Fruit fly (Drosophila melanogaster) whole organism, embryonic: ENCODE results near the gene PolQ.
A peak's percentile ranks its signal among the peaks of the same experiment; 100 is the strongest.

Experiments
- BEAF-32 ChIP-seq: fragments of 200-800 bp; sonication (Bioruptor generic); optimal IDR thresholded peaks from 3 replicates; lab custom pipeline; 2017; ENCODE audit warnings: missing biosample characterization, missing genetic modification characterization, mild to moderate bottlenecking, moderate library complexity, missing genetic modification reagents
- Bteb2 ChIP-seq: fragments of 200-800 bp; sonication (Bioruptor generic); optimal IDR thresholded peaks from 2 replicates; lab custom pipeline; 2016; ENCODE audit warnings: missing biosample characterization, missing genetic modification characterization
- CG10431 ChIP-seq: fragments of 200-800 bp; sonication (Bioruptor generic); optimal IDR thresholded peaks from 3 replicates; lab custom pipeline; 2018; ENCODE audit warnings: missing biosample characterization, mild to moderate bottlenecking, missing genetic modification characterization
- CG11560 ChIP-seq: fragments of 200-800 bp; sonication (Bioruptor generic); IDR thresholded peaks from 3 replicates; pipeline ENCODE4 v1.3.6; 2022; ENCODE audit warnings: missing biosample characterization, missing genetic modification characterization
- CG12942 ChIP-seq: fragments of 200-800 bp; sonication (Bioruptor generic); optimal IDR thresholded peaks from 3 replicates; lab custom pipeline; 2016; ENCODE audit warnings: missing biosample characterization, missing genetic modification characterization
- CG14050 ChIP-seq: fragments of 200-800 bp; sonication (Bioruptor generic); IDR thresholded peaks from 3 replicates; pipeline ENCODE4 v1.3.6; 2022; ENCODE audit warnings: missing biosample characterization, missing genetic modification characterization
- CG1603 ChIP-seq: fragments of 200-800 bp; sonication (Bioruptor generic); optimal IDR thresholded peaks from 2 replicates; lab custom pipeline; 2019; ENCODE audit warnings: missing biosample characterization, mild to moderate bottlenecking, missing genetic modification characterization, moderate library complexity
- CG16779 ChIP-seq: fragments of 200-800 bp; sonication (Bioruptor generic); IDR thresholded peaks from 2 replicates; pipeline ENCODE4 v1.3.6; 2022; ENCODE audit warnings: missing biosample characterization, missing genetic modification characterization
- CG17359 ChIP-seq: fragments of 200-800 bp; sonication (Bioruptor generic); optimal IDR thresholded peaks from 3 replicates; lab custom pipeline; 2018; ENCODE audit warnings: missing biosample characterization, mild to moderate bottlenecking, missing genetic modification characterization, moderate library complexity
- CG2120 ChIP-seq: fragments of 200-800 bp; sonication (Bioruptor generic); optimal IDR thresholded peaks from 3 replicates; lab custom pipeline; 2016; ENCODE audit warnings: missing biosample characterization, missing genetic modification characterization
- CG2712 ChIP-seq: fragments of 200-800 bp; optimal IDR thresholded peaks from 3 replicates; lab custom pipeline; 2019; ENCODE audit warnings: missing biosample characterization, mild to moderate bottlenecking, missing genetic modification characterization, moderate library complexity
- CG2875 ChIP-seq: fragments of 200-800 bp; sonication (Bioruptor generic); optimal IDR thresholded peaks from 2 replicates; lab custom pipeline; 2017; ENCODE audit warnings: missing biosample characterization, mild to moderate bottlenecking, missing genetic modification characterization, missing genetic modification reagents
- CG31365 ChIP-seq: fragments of 200-800 bp; sonication (Bioruptor generic); optimal IDR thresholded peaks from 2 replicates; lab custom pipeline; 2018; ENCODE audit warnings: missing biosample characterization, mild to moderate bottlenecking, missing genetic modification characterization
- CG34376 ChIP-seq: fragments of 200-800 bp; sonication (Bioruptor generic); optimal IDR thresholded peaks from 2 replicates; lab custom pipeline; 2018; ENCODE audit warnings: missing biosample characterization, mild to moderate bottlenecking, missing genetic modification characterization
- CG5953 ChIP-seq: fragments of 200-800 bp; sonication (Bioruptor generic); IDR thresholded peaks from 2 replicates; pipeline ENCODE4 v1.3.6; 2022; ENCODE audit warnings: missing biosample characterization, missing genetic modification characterization
- CG7271 ChIP-seq: fragments of 200-800 bp; sonication (Bioruptor generic); optimal IDR thresholded peaks from 2 replicates; lab custom pipeline; 2018; ENCODE audit warnings: missing biosample characterization, mild to moderate bottlenecking, missing genetic modification characterization, moderate library complexity
- CG7556 ChIP-seq: fragments of 200-800 bp; sonication (Bioruptor generic); optimal IDR thresholded peaks from 2 replicates; lab custom pipeline; 2017; ENCODE audit warnings: missing biosample characterization, mild to moderate bottlenecking, missing genetic modification characterization
- CG7786 ChIP-seq: fragments of 200-800 bp; sonication (Bioruptor generic); optimal IDR thresholded peaks from 2 replicates; lab custom pipeline; 2016; ENCODE audit warnings: missing biosample characterization, missing genetic modification characterization
- Elba2 ChIP-seq: fragments of 200-800 bp; sonication (Bioruptor generic); optimal IDR thresholded peaks from 3 replicates; lab custom pipeline; 2016; ENCODE audit warnings: missing biosample characterization, missing genetic modification characterization
- Fer1 ChIP-seq: fragments of 200-800 bp; sonication (Bioruptor generic); optimal IDR thresholded peaks from 2 replicates; lab custom pipeline; 2017; ENCODE audit warnings: missing biosample characterization, mild to moderate bottlenecking, missing genetic modification characterization
- HLHmδ ChIP-seq: fragments of 200-800 bp; sonication (Bioruptor generic); optimal IDR thresholded peaks from 2 replicates; lab custom pipeline; 2018; ENCODE audit warnings: missing biosample characterization, mild to moderate bottlenecking, missing genetic modification characterization, moderate library complexity
- MESR4 ChIP-seq: fragments of 200-800 bp; sonication (Bioruptor generic); optimal IDR thresholded peaks from 2 replicates; lab custom pipeline; 2018; ENCODE audit warnings: missing biosample characterization, mild to moderate bottlenecking, missing genetic modification characterization, moderate library complexity
- Neu2 ChIP-seq: fragments of 200-800 bp; sonication (Bioruptor generic); optimal IDR thresholded peaks from 3 replicates; lab custom pipeline; 2016; ENCODE audit warnings: missing biosample characterization, missing genetic modification characterization, borderline replicate concordance
- al ChIP-seq: fragments of 200-800 bp; sonication (Bioruptor generic); IDR thresholded peaks from 2 replicates; pipeline ENCODE4 v1.3.6; 2022; ENCODE audit warnings: missing biosample characterization, missing genetic modification characterization
- ase ChIP-seq: fragments of 200-800 bp; sonication (Bioruptor generic); IDR thresholded peaks from 3 replicates; pipeline ENCODE4 v1.3.6; 2022; ENCODE audit warnings: missing biosample characterization, missing genetic modification characterization
- ash1 ChIP-seq: fragments of 200-800 bp; sonication (Bioruptor generic); optimal IDR thresholded peaks from 2 replicates; lab custom pipeline; 2018; ENCODE audit warnings: missing biosample characterization, mild to moderate bottlenecking, missing genetic modification characterization
- bbx ChIP-seq: fragments of 200-800 bp; sonication (Bioruptor generic); IDR thresholded peaks from 2 replicates; pipeline ENCODE4 v1.3.6; 2022; ENCODE audit warnings: missing biosample characterization, missing genetic modification characterization; ENCODE audit not compliant: partially characterized antibody
- bcd ChIP-seq: fragments of 200-800 bp; sonication (Bioruptor generic); optimal IDR thresholded peaks from 2 replicates; lab custom pipeline; 2017; ENCODE audit warnings: missing biosample characterization, mild to moderate bottlenecking, missing genetic modification characterization
- btn ChIP-seq: fragments of 200-800 bp; sonication (Bioruptor generic); optimal IDR thresholded peaks from 2 replicates; lab custom pipeline; 2016; ENCODE audit warnings: missing biosample characterization, missing genetic modification characterization
- caup ChIP-seq: fragments of 200-800 bp; sonication (Bioruptor generic); optimal IDR thresholded peaks from 3 replicates; lab custom pipeline; 2017; ENCODE audit warnings: missing biosample characterization, mild to moderate bottlenecking, missing genetic modification characterization, moderate library complexity; ENCODE audit not compliant: severe bottlenecking
- danr ChIP-seq: fragments of 200-800 bp; sonication (Bioruptor generic); IDR thresholded peaks from 2 replicates; pipeline ENCODE4 v1.3.6; 2022; ENCODE audit warnings: missing biosample characterization, missing genetic modification characterization
- gt ChIP-seq: fragments of 200-800 bp; sonication (Bioruptor generic); IDR thresholded peaks from 2 replicates; pipeline ENCODE4 v1.3.6; 2022; ENCODE audit warnings: missing biosample characterization, missing genetic modification characterization
- insv ChIP-seq, 2 experiments: fragments of 200-800 bp; sonication (Bioruptor generic); optimal IDR thresholded peaks; 3 replicates each; lab custom pipeline; 2016 to 2018; ENCODE audit warnings: missing biosample characterization in 2 of 2, missing genetic modification characterization in 2 of 2
- ken ChIP-seq: fragments of 200-800 bp; sonication (Bioruptor generic); IDR thresholded peaks from 3 replicates; pipeline ENCODE4 v1.3.6; 2022; ENCODE audit warnings: missing biosample characterization, missing genetic modification characterization
- lilli ChIP-seq: fragments of 200-800 bp; sonication (Bioruptor generic); optimal IDR thresholded peaks from 3 replicates; lab custom pipeline; 2016; ENCODE audit warnings: missing biosample characterization, missing genetic modification characterization
- lmd ChIP-seq: fragments of 200-800 bp; sonication (Bioruptor generic); IDR thresholded peaks from 2 replicates; pipeline ENCODE4 v1.3.6; 2022; ENCODE audit warnings: missing biosample characterization, missing genetic modification characterization
- odd ChIP-seq: fragments of 200-800 bp; sonication (Bioruptor generic); optimal IDR thresholded peaks from 2 replicates; lab custom pipeline; 2017; ENCODE audit warnings: missing biosample characterization, mild to moderate bottlenecking, missing genetic modification characterization
- p53 ChIP-seq: fragments of 200-800 bp; sonication (Bioruptor generic); optimal IDR thresholded peaks from 2 replicates; lab custom pipeline; 2016; ENCODE audit warnings: missing biosample characterization, missing genetic modification characterization
- ro ChIP-seq: fragments of 200-800 bp; sonication (Bioruptor generic); IDR thresholded peaks from 2 replicates; pipeline ENCODE4 v1.3.6; 2022; ENCODE audit warnings: missing biosample characterization, missing genetic modification characterization
- trem ChIP-seq: fragments of 200-800 bp; optimal IDR thresholded peaks from 3 replicates; lab custom pipeline; 2019; ENCODE audit warnings: missing biosample characterization, mild to moderate bottlenecking, missing genetic modification characterization, moderate library complexity

Gene PolQ

DNA sequence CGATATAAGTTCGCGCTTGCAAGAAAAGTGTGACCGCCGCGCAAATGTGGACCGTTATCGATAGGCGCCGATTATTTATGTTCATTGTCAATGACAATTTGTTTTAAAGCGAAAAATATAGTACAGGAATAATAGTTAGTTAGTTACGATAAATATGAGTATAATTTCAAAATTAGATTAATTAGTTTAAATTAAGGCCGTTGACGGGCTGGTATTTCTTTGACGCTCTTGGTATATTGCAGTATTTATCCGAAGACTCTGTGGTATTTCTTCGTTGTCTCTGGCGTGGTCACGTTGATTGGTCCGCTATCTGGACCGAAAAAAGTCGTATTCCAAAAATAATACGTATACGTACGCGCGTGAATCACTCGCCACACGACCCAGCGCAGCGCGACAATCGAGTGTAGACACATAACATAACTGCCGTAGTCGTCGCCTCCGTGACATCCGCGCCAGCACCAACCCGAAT is 14.5 kb downstream of the PolQ start (continued):
- TF ChIP-seq lilli (GFP tag; lab: Kevin White, UChicago) (peak; percentile 19), Fer1 (GFP tag; lab: Kevin White, UChicago) (peak; percentile 47), CG7786 (GFP tag; lab: Kevin White, UChicago) (no peak), Elba2 (GFP tag; lab: Kevin White, UChicago) (no peak), gt (no peak), CG7556 (GFP tag; lab: Kevin White, UChicago) (no peak), CG34376 (GFP tag; lab: Kevin White, UChicago) (peak; percentile 37), HLHmδ (peak; percentile 50), bbx (GFP tag; lab: Robert Waterston, UW) (peak; percentile 43; the same call in 1 of the 2 replicates), CG2875 (no peak), MESR4 (GFP tag; lab: Kevin White, UChicago) (peak; percentile 94)

DNA sequence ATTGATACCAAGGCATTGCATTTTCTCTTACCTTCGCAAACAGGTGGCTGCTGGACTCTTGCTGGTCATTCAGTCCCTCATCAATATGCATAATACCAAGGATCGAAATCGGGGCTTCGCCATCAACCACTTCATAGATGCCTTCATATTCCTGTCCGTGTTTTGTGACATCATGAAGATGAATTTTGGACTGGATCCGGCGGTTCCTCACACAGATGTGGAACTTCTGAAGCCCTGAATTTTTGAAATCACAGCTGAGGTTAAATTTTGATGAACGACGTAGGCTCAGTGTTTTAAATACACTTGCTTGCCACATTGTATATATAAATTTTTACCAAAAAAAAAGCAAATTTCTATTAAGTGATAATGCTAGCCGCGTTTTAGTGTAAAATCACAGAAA is 15.1 kb downstream of the PolQ start, which contains the start of gene Past1:
Past1 (plus strand) TSS at position 301 of the 400 bp plus-strand sequence.
- no peak for TF ChIP-seq al (GFP tag; lab: Robert Waterston, UW)
- no peak for TF ChIP-seq CG31365 (tag; lab: Kevin White, UChicago)
- TF ChIP-seq CG2712, result no peak
- no peak for TF ChIP-seq ase (GFP tag; lab: Robert Waterston, UW)
- no peak for TF ChIP-seq CG7556 (GFP tag; lab: Kevin White, UChicago)
- no peak for TF ChIP-seq CG2120 (GFP tag; lab: Kevin White, UChicago)
- no peak for TF ChIP-seq CG17359 (tag; lab: Kevin White, UChicago)
- TF ChIP-seq Bteb2, result no peak
- TF ChIP-seq btn (GFP tag; lab: Kevin White, UChicago), result no peak
- no peak for TF ChIP-seq caup (GFP tag; lab: Kevin White, UChicago)
- TF ChIP-seq bcd (GFP tag; lab: Kevin White, UChicago), result no peak
- no peak for TF ChIP-seq insv (GFP tag; optimal IDR thresholded peaks at IDR 0.05; lab: Kevin White, UChicago)
- no peak for TF ChIP-seq CG7271 (tag; lab: Kevin White, UChicago)
- no peak for TF ChIP-seq CG12942 (GFP tag; lab: Kevin White, UChicago)
- TF ChIP-seq ken, result no peak
- no peak for TF ChIP-seq ash1
- no peak for TF ChIP-seq trem (tag; lab: Kevin White, UChicago)
- no peak for TF ChIP-seq CG11560 (tag; lab: Robert Waterston, UW)
- no peak for TF ChIP-seq p53 (GFP tag; lab: Kevin White, UChicago)
- no peak for TF ChIP-seq CG1603 (tag; lab: Kevin White, UChicago)
- TF ChIP-seq, all 482 proteins: peak for 0

dm6 chr3R:12694742-12695141 is 17.4 kb downstream of the PolQ start, which contains the start of the genes CG14391 and NijC:
Gene CG14391, minus strand, starts transcription at chr3R:12694842.
Gene NijC, plus strand, starts transcription at chr3R:12695129.
- no peak for TF ChIP-seq odd (GFP tag; lab: Kevin White, UChicago)
- no peak for TF ChIP-seq lmd (GFP tag; lab: Robert Waterston, UW)
- no peak for TF ChIP-seq Neu2 (GFP tag; lab: Kevin White, UChicago)
- no peak for TF ChIP-seq CG14050 (GFP tag; lab: Robert Waterston, UW)
- no peak for TF ChIP-seq BEAF-32 (GFP tag; lab: Kevin White, UChicago)
- no peak for TF ChIP-seq CG5953 (GFP tag; lab: Robert Waterston, UW)
- TF ChIP-seq CG10431 (GFP tag; lab: Kevin White, UChicago), result no peak
- TF ChIP-seq CG16779 (GFP tag; lab: Robert Waterston, UW), result no peak
- no peak for TF ChIP-seq danr (GFP tag; lab: Robert Waterston, UW)
- no peak for TF ChIP-seq CG34376 (GFP tag; lab: Kevin White, UChicago)
- no peak for TF ChIP-seq ro (GFP tag; lab: Robert Waterston, UW)
